Fruit fly (Drosophila melanogaster) whole organism, prepupa: ENCODE data around the gene CG31064.

Experiments
- Blimp-1 ChIP-seq: fragments of 200-800 bp; sonication (Bioruptor generic); optimal IDR thresholded peaks from 3 replicates; lab custom pipeline; 2017; ENCODE audit warnings: missing biosample characterization, missing genetic modification characterization, mild to moderate bottlenecking, moderate library complexity, missing genetic modification reagents
- CG10631 ChIP-seq: fragments of 200-800 bp; sonication (Bioruptor generic); optimal IDR thresholded peaks from 2 replicates; lab custom pipeline; 2016; ENCODE audit warnings: missing biosample characterization, missing genetic modification characterization
- CG10669 ChIP-seq: fragments of 200-800 bp; sonication (Bioruptor generic); optimal IDR thresholded peaks from 3 replicates; lab custom pipeline; 2018; ENCODE audit warnings: missing biosample characterization, mild to moderate bottlenecking, missing genetic modification characterization, moderate library complexity
- CG11294 ChIP-seq: fragments of 200-800 bp; sonication (Bioruptor generic); IDR thresholded peaks from 2 replicates; pipeline ENCODE4 v1.3.6; 2022; ENCODE audit warnings: missing biosample characterization, missing genetic modification characterization
- CG11762 ChIP-seq: fragments of 200-800 bp; sonication (Bioruptor generic); optimal IDR thresholded peaks from 3 replicates; lab custom pipeline; 2016; ENCODE audit warnings: missing biosample characterization, missing genetic modification characterization; ENCODE audit not compliant: insufficient read depth
- CG1621 ChIP-seq: fragments of 200-800 bp; sonication (Bioruptor generic); optimal IDR thresholded peaks from 3 replicates; lab custom pipeline; 2018; ENCODE audit warnings: missing biosample characterization, mild to moderate bottlenecking, missing genetic modification characterization
- CG3032 ChIP-seq: fragments of 200-800 bp; optimal IDR thresholded peaks from 2 replicates; lab custom pipeline; 2019; ENCODE audit warnings: missing biosample characterization, mild to moderate bottlenecking, missing genetic modification characterization, moderate library complexity
- CG31627 ChIP-seq: fragments of 200-800 bp; sonication (Bioruptor generic); optimal IDR thresholded peaks from 3 replicates; lab custom pipeline; 2016; ENCODE audit warnings: missing biosample characterization, missing genetic modification characterization
- CG32006 ChIP-seq: fragments of 200-800 bp; sonication (Bioruptor generic); optimal IDR thresholded peaks from 3 replicates; lab custom pipeline; 2017; ENCODE audit warnings: missing biosample characterization, mild to moderate bottlenecking, missing genetic modification characterization
- CG3919 ChIP-seq: fragments of 200-800 bp; sonication (Bioruptor generic); optimal IDR thresholded peaks from 3 replicates; lab custom pipeline; 2016; ENCODE audit warnings: missing biosample characterization, missing genetic modification characterization
- CG6276 ChIP-seq: fragments of 200-800 bp; sonication (Bioruptor generic); optimal IDR thresholded peaks from 2 replicates; lab custom pipeline; 2017; ENCODE audit warnings: missing biosample characterization, mild to moderate bottlenecking, missing genetic modification characterization
- CG6792 ChIP-seq: fragments of 200-800 bp; sonication (Bioruptor generic); optimal IDR thresholded peaks from 3 replicates; lab custom pipeline; 2016; ENCODE audit warnings: missing biosample characterization, missing genetic modification characterization
- CG6808 ChIP-seq: fragments of 200-800 bp; sonication (Bioruptor generic); optimal IDR thresholded peaks from 3 replicates; lab custom pipeline; 2017; ENCODE audit warnings: missing biosample characterization, missing genetic modification characterization, mild to moderate bottlenecking, moderate library complexity, missing genetic modification reagents
- CG7368 ChIP-seq: fragments of 200-800 bp; sonication (Bioruptor generic); optimal IDR thresholded peaks from 3 replicates; lab custom pipeline; 2016; ENCODE audit warnings: missing biosample characterization, missing genetic modification characterization
- CG8119 ChIP-seq: fragments of 200-800 bp; sonication (Bioruptor generic); IDR thresholded peaks from 3 replicates; pipeline ENCODE4 v1.3.6; 2022; ENCODE audit warnings: missing biosample characterization, missing genetic modification characterization
- CG8632 ChIP-seq: fragments of 200-800 bp; sonication (Bioruptor generic); optimal IDR thresholded peaks from 3 replicates; lab custom pipeline; 2016; ENCODE audit warnings: missing biosample characterization, missing genetic modification characterization
- CG9139 ChIP-seq: fragments of 200-800 bp; sonication (Bioruptor generic); optimal IDR thresholded peaks from 3 replicates; lab custom pipeline; 2017; ENCODE audit warnings: missing biosample characterization, mild to moderate bottlenecking, missing genetic modification characterization
- Eip75B ChIP-seq: fragments of 200-800 bp; sonication (Bioruptor generic); optimal IDR thresholded peaks from 3 replicates; lab custom pipeline; 2016; ENCODE audit warnings: missing biosample characterization, missing genetic modification characterization
- Eip78C ChIP-seq: fragments of 200-800 bp; sonication (Bioruptor generic); peaks from one replicate; lab custom pipeline; 2016; ENCODE audit warnings: missing biosample characterization, missing genetic modification characterization
- Eip93F ChIP-seq: fragments of 200-800 bp; sonication (Bioruptor generic); optimal IDR thresholded peaks from 2 replicates; lab custom pipeline; 2016; ENCODE audit warnings: missing biosample characterization, mild to moderate bottlenecking, missing genetic modification characterization
- Ets21C ChIP-seq: fragments of 200-800 bp; sonication (Bioruptor generic); optimal IDR thresholded peaks from 3 replicates; lab custom pipeline; 2016; ENCODE audit warnings: missing biosample characterization, missing genetic modification characterization
- Ets96B ChIP-seq: fragments of 200-800 bp; optimal IDR thresholded peaks from 2 replicates; lab custom pipeline; 2019; ENCODE audit warnings: missing biosample characterization, mild to moderate bottlenecking, missing genetic modification characterization, moderate library complexity
- Gug ChIP-seq: fragments of 200-800 bp; sonication (Bioruptor generic); IDR thresholded peaks from 2 replicates; pipeline ENCODE4 v1.3.6; 2022; ENCODE audit warnings: missing biosample characterization, missing genetic modification characterization
- Hr38 ChIP-seq: sonication (Bioruptor generic); optimal IDR thresholded peaks from 2 replicates; lab custom pipeline; 2016; ENCODE audit warnings: missing biosample characterization, missing genetic modification characterization
- Hr39 ChIP-seq: fragments of 200-800 bp; sonication (Bioruptor generic); optimal IDR thresholded peaks from 2 replicates; lab custom pipeline; 2016; ENCODE audit warnings: missing biosample characterization, missing genetic modification characterization
- Hr4 ChIP-seq: fragments of 200-800 bp; sonication (Bioruptor generic); optimal IDR thresholded peaks from 3 replicates; lab custom pipeline; 2016; ENCODE audit warnings: missing biosample characterization, missing genetic modification characterization
- Lpt ChIP-seq: fragments of 200-800 bp; sonication (Bioruptor generic); optimal IDR thresholded peaks from 3 replicates; lab custom pipeline; 2016; ENCODE audit warnings: missing biosample characterization, missing genetic modification characterization
- Met ChIP-seq: fragments of 200-800 bp; sonication (Bioruptor generic); optimal IDR thresholded peaks from 3 replicates; lab custom pipeline; 2016; ENCODE audit warnings: missing biosample characterization, missing genetic modification characterization
- OdsH ChIP-seq: fragments of 200-800 bp; sonication (Bioruptor generic); optimal IDR thresholded peaks from 3 replicates; lab custom pipeline; 2016; ENCODE audit warnings: missing biosample characterization, missing genetic modification characterization
- Sox102F ChIP-seq: fragments of 200-800 bp; sonication (Bioruptor generic); optimal IDR thresholded peaks from 2 replicates; lab custom pipeline; 2016; ENCODE audit warnings: missing biosample characterization, mild to moderate bottlenecking, missing genetic modification characterization
- Sox14 ChIP-seq: fragments of 200-800 bp; sonication (Bioruptor generic); optimal IDR thresholded peaks from 3 replicates; lab custom pipeline; 2016; ENCODE audit warnings: missing biosample characterization, missing genetic modification characterization
- Sox15 ChIP-seq: fragments of 200-800 bp; sonication (Bioruptor generic); optimal IDR thresholded peaks from 3 replicates; lab custom pipeline; 2016; ENCODE audit warnings: missing biosample characterization, missing genetic modification characterization
- acj6 ChIP-seq: fragments of 200-800 bp; sonication (Bioruptor generic); optimal IDR thresholded peaks from 3 replicates; lab custom pipeline; 2016; ENCODE audit warnings: missing biosample characterization, missing genetic modification characterization
- cyc ChIP-seq: fragments of 200-800 bp; sonication (Bioruptor generic); optimal IDR thresholded peaks from 3 replicates; lab custom pipeline; 2016; ENCODE audit warnings: missing biosample characterization, missing genetic modification characterization
- dsx ChIP-seq: fragments of 200-800 bp; optimal IDR thresholded peaks from 3 replicates; lab custom pipeline; 2019; ENCODE audit warnings: missing biosample characterization, mild to moderate bottlenecking, missing genetic modification characterization, moderate library complexity; ENCODE audit not compliant: poor library complexity, severe bottlenecking
- eg ChIP-seq: fragments of 200-800 bp; sonication (Bioruptor generic); IDR thresholded peaks from 3 replicates; pipeline ENCODE4 v1.3.6; 2022; ENCODE audit warnings: missing biosample characterization, missing genetic modification characterization
- fd59A ChIP-seq: fragments of 200-800 bp; sonication (Bioruptor generic); optimal IDR thresholded peaks from 2 replicates; lab custom pipeline; 2017; ENCODE audit warnings: missing biosample characterization, mild to moderate bottlenecking, missing genetic modification characterization, missing genetic modification reagents
- fkh ChIP-seq: fragments of 200-800 bp; sonication (Bioruptor generic); optimal IDR thresholded peaks from 3 replicates; lab custom pipeline; 2017; ENCODE audit warnings: missing biosample characterization, mild to moderate bottlenecking, missing genetic modification characterization, moderate library complexity
- lz ChIP-seq: fragments of 200-800 bp; sonication (Bioruptor generic); optimal IDR thresholded peaks from 3 replicates; lab custom pipeline; 2016; ENCODE audit warnings: missing biosample characterization, missing genetic modification characterization
- pdm3 ChIP-seq: fragments of 200-800 bp; sonication (Bioruptor generic); optimal IDR thresholded peaks from 3 replicates; lab custom pipeline; 2016; ENCODE audit warnings: missing biosample characterization, missing genetic modification characterization
- salr ChIP-seq, 2 experiments: fragments of 200-800 bp; sonication (Bioruptor generic); optimal IDR thresholded peaks; 3 replicates each; lab custom pipeline; 2016 to 2018; ENCODE audit warnings: missing biosample characterization in 2 of 2, missing genetic modification characterization in 2 of 2, mild to moderate bottlenecking in 1 of 2
- spab ChIP-seq: fragments of 200-800 bp; sonication (Bioruptor generic); optimal IDR thresholded peaks from 2 replicates; lab custom pipeline; 2017; ENCODE audit warnings: missing biosample characterization, mild to moderate bottlenecking, missing genetic modification characterization, missing genetic modification reagents

Gene CG31064

dm6 chr3R:27263434-27264215, 24.7 kb upstream of the CG31064 start, which contains the start of gene woc (continued):
- peak; percentile 57 for TF ChIP-seq CG10631 (GFP tag; lab: Kevin White, UChicago)
- peak; percentile 88 for TF ChIP-seq CG6276
- TF ChIP-seq CG10669 (GFP tag; lab: Kevin White, UChicago), result peak; percentile 69
- peak; percentile 76 for TF ChIP-seq CG6792 (GFP tag; lab: Kevin White, UChicago)
- peak; percentile 27 for TF ChIP-seq Ets21C
- peak; percentile 91 for TF ChIP-seq eg (GFP tag; lab: Robert Waterston, UW)
- TF ChIP-seq salr (GFP tag; optimal IDR thresholded peaks at IDR 0.05; lab: Kevin White, UChicago), result peak in 1 of 2 experiments; percentile 56
- peak; percentile 86 for TF ChIP-seq CG6808 (GFP tag; lab: Kevin White, UChicago)
- TF ChIP-seq CG11762 (GFP tag; lab: Kevin White, UChicago), result peak; percentile 64
- TF ChIP-seq CG8632, result peak; percentile 73
- peak; percentile 84 for TF ChIP-seq acj6
- TF ChIP-seq CG8119, result peak; percentile 83
- peak; percentile 68 for TF ChIP-seq dsx
- TF ChIP-seq pdm3 (GFP tag; lab: Kevin White, UChicago), result peak; percentile 50
- peak; percentile 81 for TF ChIP-seq Hr39 (GFP tag; lab: Kevin White, UChicago)
- peak; percentile 92 for TF ChIP-seq CG32006 (GFP tag; lab: Kevin White, UChicago)
- peak; percentile 77 for TF ChIP-seq CG7368 (GFP tag; lab: Kevin White, UChicago)
- TF ChIP-seq Met (GFP tag; lab: Kevin White, UChicago), result no peak
- peak; percentile 77 for TF ChIP-seq Lpt (GFP tag; lab: Kevin White, UChicago)
- no peak for TF ChIP-seq Blimp-1 (GFP tag; lab: Kevin White, UChicago)
- TF ChIP-seq spab (GFP tag; lab: Kevin White, UChicago), result peak; percentile 81
- peak; percentile 76 for TF ChIP-seq cyc (GFP tag; lab: Kevin White, UChicago)
- peak; percentile 63 for TF ChIP-seq CG3032 (tag; lab: Kevin White, UChicago)
- TF ChIP-seq Eip75B, result peak; percentile 69

DNA sequence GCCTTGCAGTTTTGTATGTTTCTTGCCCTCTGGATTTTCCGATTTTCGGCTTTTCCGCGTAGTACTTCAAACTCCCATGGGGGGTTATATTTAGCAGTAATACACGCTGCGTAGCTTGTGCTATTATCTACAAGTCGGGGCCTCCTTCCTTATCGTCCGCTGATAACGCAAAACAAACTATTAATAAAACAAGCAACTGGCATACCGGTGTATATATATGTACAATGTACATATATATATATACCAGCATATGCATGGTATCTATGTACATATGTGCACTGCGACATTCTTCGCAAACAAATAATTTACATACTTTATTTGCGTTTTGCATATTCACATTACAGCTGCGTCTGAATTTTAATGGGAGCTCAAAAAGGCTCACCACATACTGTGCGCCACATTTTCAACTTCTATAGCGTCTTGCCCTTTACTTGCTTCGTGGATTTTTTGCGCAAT, 15.1 kb upstream of the CG31064 start:
- TF ChIP-seq lz (GFP tag; lab: Kevin White, UChicago), result no peak
- no peak for TF ChIP-seq eg (GFP tag; lab: Robert Waterston, UW)
- no peak for TF ChIP-seq CG6792 (GFP tag; lab: Kevin White, UChicago)
- TF ChIP-seq fkh, result peak; percentile 47
- no peak for TF ChIP-seq Gug (GFP tag; lab: Robert Waterston, UW)
- TF ChIP-seq acj6, result no peak
- no peak for TF ChIP-seq CG3919
- no peak for TF ChIP-seq CG11294 (GFP tag; lab: Robert Waterston, UW)
- no peak for TF ChIP-seq Eip75B
- TF ChIP-seq CG1621 (tag; lab: Kevin White, UChicago), result no peak
- no peak for TF ChIP-seq CG10669 (GFP tag; lab: Kevin White, UChicago)
- peak; percentile 42 for TF ChIP-seq Eip78C
- TF ChIP-seq Ets96B (tag; lab: Kevin White, UChicago), result no peak
- TF ChIP-seq OdsH (GFP tag; lab: Kevin White, UChicago), result no peak
- TF ChIP-seq, all 60 proteins: peak for 2

DNA sequence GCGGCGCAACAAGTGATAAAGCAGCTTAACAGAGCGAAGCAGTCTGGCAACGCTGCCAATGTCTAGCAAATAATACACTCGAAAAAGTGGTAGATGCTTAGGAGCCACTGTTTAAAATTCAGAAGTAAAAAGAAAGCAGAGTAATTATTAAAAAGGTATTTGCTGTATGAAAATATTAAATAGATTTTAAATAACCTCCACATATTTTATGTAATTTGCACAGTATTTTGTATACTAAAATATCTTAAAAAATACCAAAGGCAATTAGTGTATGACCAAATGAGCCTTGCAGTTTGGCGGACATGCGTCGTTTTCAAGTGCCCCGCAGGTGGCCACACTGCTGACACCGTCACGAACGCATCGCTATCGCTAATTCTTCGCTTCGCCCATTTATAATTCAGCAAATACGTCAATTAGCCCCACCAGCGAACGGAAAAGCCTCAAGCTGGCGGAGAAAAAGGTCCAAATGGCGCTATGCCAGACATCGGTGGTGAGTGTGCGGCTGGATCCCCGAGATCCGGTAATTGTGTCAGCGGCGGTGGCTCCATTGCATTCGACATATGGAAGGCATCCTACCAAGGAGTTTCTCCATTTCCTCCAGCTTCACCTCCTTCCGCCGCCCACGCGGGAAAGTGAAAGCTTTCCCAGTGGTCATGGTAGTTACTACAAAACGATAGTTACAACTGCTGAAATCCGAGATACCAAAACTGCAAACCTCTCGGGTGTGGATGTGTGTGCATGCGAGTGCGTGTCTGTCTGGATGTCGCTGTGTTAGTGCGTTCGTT, 14.4 kb upstream of the CG31064 start, which contains the start of gene pll:
pll (minus strand) TSS at position 47 of the 785 bp plus-strand sequence.
- TF ChIP-seq fkh (peak; percentile 17), CG6276 (no peak), pdm3 (GFP tag; lab: Kevin White, UChicago) (no peak), cyc (GFP tag; lab: Kevin White, UChicago) (peak; percentile 82), Gug (GFP tag; lab: Robert Waterston, UW) (peak; percentile 74), Sox102F (no peak), Sox15 (GFP tag; lab: Kevin White, UChicago) (peak; percentile 61), Eip93F (GFP tag; lab: Kevin White, UChicago) (peak; percentile 58), acj6 (peak; percentile 86), fd59A (GFP tag; lab: Kevin White, UChicago) (peak; percentile 40), Hr38 (GFP tag; lab: Kevin White, UChicago) (no peak), CG32006 (GFP tag; lab: Kevin White, UChicago) (no peak), OdsH (GFP tag; lab: Kevin White, UChicago) (no peak), CG9139 (GFP tag; lab: Kevin White, UChicago) (no peak), Blimp-1 (GFP tag; lab: Kevin White, UChicago) (peak; percentile 36), Sox14 (GFP tag; lab: Kevin White, UChicago) (peak; percentile 83), CG8632 (peak; percentile 68), CG3032 (tag; lab: Kevin White, UChicago) (peak; percentile 80), CG11294 (GFP tag; lab: Robert Waterston, UW) (peak; percentile 70; the same call in 1 of the 2 replicates), CG6808 (GFP tag; lab: Kevin White, UChicago) (no peak), Hr4 (GFP tag; lab: Kevin White, UChicago) (no peak), CG31627 (GFP tag; lab: Kevin White, UChicago) (peak; percentile 85), salr (GFP tag; optimal IDR thresholded peaks at IDR 0.05; lab: Kevin White, UChicago) (no peak)
